Fruit fly (Drosophila melanogaster) whole organism, prepupa: ENCODE results near the gene SdhBL.

Experiments used
- Blimp-1 ChIP-seq: fragments of 200-800 bp; sonication (Bioruptor generic); optimal IDR thresholded peaks from 3 replicates; lab custom pipeline; 2017; ENCODE audit warnings: missing biosample characterization, missing genetic modification characterization, mild to moderate bottlenecking, moderate library complexity, missing genetic modification reagents
- CG10631 ChIP-seq: fragments of 200-800 bp; sonication (Bioruptor generic); optimal IDR thresholded peaks from 2 replicates; lab custom pipeline; 2016; ENCODE audit warnings: missing biosample characterization, missing genetic modification characterization
- CG10669 ChIP-seq: fragments of 200-800 bp; sonication (Bioruptor generic); optimal IDR thresholded peaks from 3 replicates; lab custom pipeline; 2018; ENCODE audit warnings: missing biosample characterization, mild to moderate bottlenecking, missing genetic modification characterization, moderate library complexity
- CG11762 ChIP-seq: fragments of 200-800 bp; sonication (Bioruptor generic); optimal IDR thresholded peaks from 3 replicates; lab custom pipeline; 2016; ENCODE audit warnings: missing biosample characterization, missing genetic modification characterization; ENCODE audit not compliant: insufficient read depth
- CG3032 ChIP-seq: fragments of 200-800 bp; optimal IDR thresholded peaks from 2 replicates; lab custom pipeline; 2019; ENCODE audit warnings: missing biosample characterization, mild to moderate bottlenecking, missing genetic modification characterization, moderate library complexity
- CG31627 ChIP-seq: fragments of 200-800 bp; sonication (Bioruptor generic); optimal IDR thresholded peaks from 3 replicates; lab custom pipeline; 2016; ENCODE audit warnings: missing biosample characterization, missing genetic modification characterization
- CG32006 ChIP-seq: fragments of 200-800 bp; sonication (Bioruptor generic); optimal IDR thresholded peaks from 3 replicates; lab custom pipeline; 2017; ENCODE audit warnings: missing biosample characterization, mild to moderate bottlenecking, missing genetic modification characterization
- CG3919 ChIP-seq: fragments of 200-800 bp; sonication (Bioruptor generic); optimal IDR thresholded peaks from 3 replicates; lab custom pipeline; 2016; ENCODE audit warnings: missing biosample characterization, missing genetic modification characterization
- CG4318 ChIP-seq: fragments of 200-800 bp; sonication (Bioruptor generic); optimal IDR thresholded peaks from 3 replicates; lab custom pipeline; 2017; ENCODE audit warnings: missing biosample characterization, mild to moderate bottlenecking, missing genetic modification characterization
- CG6163 ChIP-seq: fragments of 200-800 bp; sonication (Bioruptor generic); IDR thresholded peaks from 3 replicates; pipeline ENCODE4 v1.3.6; 2022; ENCODE audit warnings: missing biosample characterization, missing genetic modification characterization
- CG6276 ChIP-seq: fragments of 200-800 bp; sonication (Bioruptor generic); optimal IDR thresholded peaks from 2 replicates; lab custom pipeline; 2017; ENCODE audit warnings: missing biosample characterization, mild to moderate bottlenecking, missing genetic modification characterization
- CG6792 ChIP-seq: fragments of 200-800 bp; sonication (Bioruptor generic); optimal IDR thresholded peaks from 3 replicates; lab custom pipeline; 2016; ENCODE audit warnings: missing biosample characterization, missing genetic modification characterization
- CG7368 ChIP-seq: fragments of 200-800 bp; sonication (Bioruptor generic); optimal IDR thresholded peaks from 3 replicates; lab custom pipeline; 2016; ENCODE audit warnings: missing biosample characterization, missing genetic modification characterization
- CG8119 ChIP-seq: fragments of 200-800 bp; sonication (Bioruptor generic); IDR thresholded peaks from 3 replicates; pipeline ENCODE4 v1.3.6; 2022; ENCODE audit warnings: missing biosample characterization, missing genetic modification characterization
- CG8319 ChIP-seq: fragments of 200-800 bp; sonication (Bioruptor generic); optimal IDR thresholded peaks from 3 replicates; lab custom pipeline; 2016; ENCODE audit warnings: missing biosample characterization, missing genetic modification characterization
- CG8632 ChIP-seq: fragments of 200-800 bp; sonication (Bioruptor generic); optimal IDR thresholded peaks from 3 replicates; lab custom pipeline; 2016; ENCODE audit warnings: missing biosample characterization, missing genetic modification characterization
- CG9139 ChIP-seq: fragments of 200-800 bp; sonication (Bioruptor generic); optimal IDR thresholded peaks from 3 replicates; lab custom pipeline; 2017; ENCODE audit warnings: missing biosample characterization, mild to moderate bottlenecking, missing genetic modification characterization
- Eip78C ChIP-seq: fragments of 200-800 bp; sonication (Bioruptor generic); peaks from one replicate; lab custom pipeline; 2016; ENCODE audit warnings: missing biosample characterization, missing genetic modification characterization
- Eip93F ChIP-seq: fragments of 200-800 bp; sonication (Bioruptor generic); optimal IDR thresholded peaks from 2 replicates; lab custom pipeline; 2016; ENCODE audit warnings: missing biosample characterization, mild to moderate bottlenecking, missing genetic modification characterization
- Ets21C ChIP-seq: fragments of 200-800 bp; sonication (Bioruptor generic); optimal IDR thresholded peaks from 3 replicates; lab custom pipeline; 2016; ENCODE audit warnings: missing biosample characterization, missing genetic modification characterization
- Ets96B ChIP-seq: fragments of 200-800 bp; optimal IDR thresholded peaks from 2 replicates; lab custom pipeline; 2019; ENCODE audit warnings: missing biosample characterization, mild to moderate bottlenecking, missing genetic modification characterization, moderate library complexity
- Gug ChIP-seq: fragments of 200-800 bp; sonication (Bioruptor generic); IDR thresholded peaks from 2 replicates; pipeline ENCODE4 v1.3.6; 2022; ENCODE audit warnings: missing biosample characterization, missing genetic modification characterization
- Hr39 ChIP-seq: fragments of 200-800 bp; sonication (Bioruptor generic); optimal IDR thresholded peaks from 2 replicates; lab custom pipeline; 2016; ENCODE audit warnings: missing biosample characterization, missing genetic modification characterization
- Hr4 ChIP-seq: fragments of 200-800 bp; sonication (Bioruptor generic); optimal IDR thresholded peaks from 3 replicates; lab custom pipeline; 2016; ENCODE audit warnings: missing biosample characterization, missing genetic modification characterization
- Met ChIP-seq: fragments of 200-800 bp; sonication (Bioruptor generic); optimal IDR thresholded peaks from 3 replicates; lab custom pipeline; 2016; ENCODE audit warnings: missing biosample characterization, missing genetic modification characterization
- OdsH ChIP-seq: fragments of 200-800 bp; sonication (Bioruptor generic); optimal IDR thresholded peaks from 3 replicates; lab custom pipeline; 2016; ENCODE audit warnings: missing biosample characterization, missing genetic modification characterization
- Sox102F ChIP-seq: fragments of 200-800 bp; sonication (Bioruptor generic); optimal IDR thresholded peaks from 2 replicates; lab custom pipeline; 2016; ENCODE audit warnings: missing biosample characterization, mild to moderate bottlenecking, missing genetic modification characterization
- Sox15 ChIP-seq: fragments of 200-800 bp; sonication (Bioruptor generic); optimal IDR thresholded peaks from 3 replicates; lab custom pipeline; 2016; ENCODE audit warnings: missing biosample characterization, missing genetic modification characterization
- achi ChIP-seq: fragments of 200-800 bp; sonication (Bioruptor generic); optimal IDR thresholded peaks from 3 replicates; lab custom pipeline; 2016; ENCODE audit warnings: missing biosample characterization, missing genetic modification characterization
- acj6 ChIP-seq: fragments of 200-800 bp; sonication (Bioruptor generic); optimal IDR thresholded peaks from 3 replicates; lab custom pipeline; 2016; ENCODE audit warnings: missing biosample characterization, missing genetic modification characterization
- cyc ChIP-seq: fragments of 200-800 bp; sonication (Bioruptor generic); optimal IDR thresholded peaks from 3 replicates; lab custom pipeline; 2016; ENCODE audit warnings: missing biosample characterization, missing genetic modification characterization
- dac ChIP-seq: fragments of 200-800 bp; sonication (Bioruptor generic); optimal IDR thresholded peaks from 2 replicates; lab custom pipeline; 2017; ENCODE audit warnings: missing biosample characterization, mild to moderate bottlenecking, missing genetic modification characterization
- dsx ChIP-seq: fragments of 200-800 bp; optimal IDR thresholded peaks from 3 replicates; lab custom pipeline; 2019; ENCODE audit warnings: missing biosample characterization, mild to moderate bottlenecking, missing genetic modification characterization, moderate library complexity; ENCODE audit not compliant: poor library complexity, severe bottlenecking
- esn ChIP-seq: fragments of 200-800 bp; sonication (Bioruptor generic); optimal IDR thresholded peaks from 2 replicates; lab custom pipeline; 2016; ENCODE audit warnings: missing biosample characterization, mild to moderate bottlenecking, missing genetic modification characterization, moderate library complexity
- fd59A ChIP-seq: fragments of 200-800 bp; sonication (Bioruptor generic); optimal IDR thresholded peaks from 2 replicates; lab custom pipeline; 2017; ENCODE audit warnings: missing biosample characterization, mild to moderate bottlenecking, missing genetic modification characterization, missing genetic modification reagents
- fkh ChIP-seq: fragments of 200-800 bp; sonication (Bioruptor generic); optimal IDR thresholded peaks from 3 replicates; lab custom pipeline; 2017; ENCODE audit warnings: missing biosample characterization, mild to moderate bottlenecking, missing genetic modification characterization, moderate library complexity
- lz ChIP-seq: fragments of 200-800 bp; sonication (Bioruptor generic); optimal IDR thresholded peaks from 3 replicates; lab custom pipeline; 2016; ENCODE audit warnings: missing biosample characterization, missing genetic modification characterization
- net ChIP-seq: fragments of 200-800 bp; sonication (Bioruptor generic); optimal IDR thresholded peaks from 3 replicates; lab custom pipeline; 2016; ENCODE audit warnings: missing biosample characterization, missing genetic modification characterization
- pdm3 ChIP-seq: fragments of 200-800 bp; sonication (Bioruptor generic); optimal IDR thresholded peaks from 3 replicates; lab custom pipeline; 2016; ENCODE audit warnings: missing biosample characterization, missing genetic modification characterization
- salr ChIP-seq, 2 experiments: fragments of 200-800 bp; sonication (Bioruptor generic); optimal IDR thresholded peaks; 3 replicates each; lab custom pipeline; 2016 to 2018; ENCODE audit warnings: missing biosample characterization in 2 of 2, missing genetic modification characterization in 2 of 2, mild to moderate bottlenecking in 1 of 2
- spab ChIP-seq: fragments of 200-800 bp; sonication (Bioruptor generic); optimal IDR thresholded peaks from 2 replicates; lab custom pipeline; 2017; ENCODE audit warnings: missing biosample characterization, mild to moderate bottlenecking, missing genetic modification characterization, missing genetic modification reagents
- ss ChIP-seq, 2 experiments: fragments of 200-800 bp; sonication (Bioruptor generic); optimal IDR thresholded peaks; 2 replicates in 1 of 2; 3 replicates in 1 of 2; lab custom pipeline; 2017 to 2018; ENCODE audit warnings: mild to moderate bottlenecking in 2 of 2, missing biosample characterization in 2 of 2, missing genetic modification characterization in 2 of 2, moderate library complexity in 1 of 2
- svp ChIP-seq: fragments of 200-800 bp; sonication (Bioruptor generic); peaks from one replicate; lab custom pipeline; 2016; ENCODE audit warnings: missing biosample characterization, missing genetic modification characterization
- vri ChIP-seq: fragments of 200-800 bp; sonication (Bioruptor generic); optimal IDR thresholded peaks from 3 replicates; lab custom pipeline; 2016; ENCODE audit warnings: missing biosample characterization, mild to moderate bottlenecking, missing genetic modification characterization

SdhBL gene

DNA sequence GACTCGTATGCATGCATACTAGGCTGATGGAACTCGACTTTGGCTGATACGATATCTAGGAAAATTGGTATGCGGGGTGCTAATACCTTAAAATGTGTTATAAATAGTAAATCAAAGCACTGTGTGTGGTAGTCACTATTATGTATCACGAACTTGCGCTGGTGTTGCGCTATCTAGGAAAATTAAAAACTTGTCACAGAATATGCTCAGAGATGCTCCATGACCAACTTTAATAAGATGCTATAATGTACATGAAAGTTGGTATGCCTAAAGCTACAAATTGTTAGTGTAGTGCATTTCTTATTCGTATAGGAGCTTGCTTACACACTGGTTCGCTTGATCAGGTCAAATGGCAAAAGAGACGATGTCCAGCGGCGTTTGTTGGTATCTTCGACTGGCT, 16.6 kb downstream of the SdhBL start:
- no peak for TF ChIP-seq CG8119 (GFP tag; lab: Robert Waterston, UW)
- no peak for TF ChIP-seq CG4318 (GFP tag; lab: Kevin White, UChicago)
- no peak for TF ChIP-seq CG11762 (GFP tag; lab: Kevin White, UChicago)

DNA sequence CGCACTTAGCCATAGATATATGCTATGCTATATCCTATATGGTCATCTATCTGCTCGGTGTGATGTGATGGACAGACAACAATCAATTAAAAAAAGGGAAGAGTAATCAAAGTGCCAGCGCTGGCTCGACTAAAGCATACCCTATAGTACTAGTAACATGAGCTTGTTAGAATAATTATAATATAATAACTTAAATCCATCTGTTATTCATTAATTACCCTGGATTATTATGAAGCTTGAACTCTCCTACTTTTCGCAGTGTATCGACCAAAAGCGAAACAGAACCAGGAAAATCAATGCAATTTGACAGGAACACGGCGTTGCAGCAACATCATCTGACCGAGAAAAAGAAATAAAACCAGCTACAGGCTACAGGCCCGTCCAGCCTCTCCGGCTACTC, 19.1 kb downstream of the SdhBL start:
- TF ChIP-seq cyc (GFP tag; lab: Kevin White, UChicago) (no peak), CG3032 (tag; lab: Kevin White, UChicago) (peak; percentile 5), net (GFP tag; lab: Kevin White, UChicago) (no peak), Ets96B (tag; lab: Kevin White, UChicago) (peak; percentile 12), svp (GFP tag; lab: Kevin White, UChicago) (peak; percentile 56), CG6792 (GFP tag; lab: Kevin White, UChicago) (no peak), Eip78C (GFP tag; lab: Kevin White, UChicago) (peak; percentile 57), Blimp-1 (GFP tag; lab: Kevin White, UChicago) (no peak)

DNA sequence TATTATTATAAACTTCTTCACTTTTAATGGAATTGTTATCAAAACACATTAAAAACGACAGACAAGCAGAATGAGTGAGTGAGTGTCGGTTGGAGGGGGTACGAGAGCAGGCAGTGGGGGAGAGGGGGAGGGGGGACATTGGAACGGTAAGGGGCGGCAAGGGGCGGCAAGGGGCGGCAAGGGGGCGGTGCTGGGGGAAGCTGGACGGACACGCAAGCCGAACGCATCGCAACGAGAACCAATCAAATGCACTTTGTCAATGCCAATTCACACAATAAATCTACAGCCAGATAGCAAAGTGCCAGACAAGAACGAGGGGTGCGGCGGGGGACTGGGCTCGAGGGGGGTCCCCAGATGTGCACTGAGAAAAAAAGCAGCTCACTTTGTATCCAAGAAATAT, 19.5 kb downstream of the SdhBL start:
- TF ChIP-seq ss (GFP tag; optimal IDR thresholded peaks at IDR 0.05; lab: Kevin White, UChicago) (peak in 1 of 2 experiments; percentile 72), spab (GFP tag; lab: Kevin White, UChicago) (no peak)

DNA sequence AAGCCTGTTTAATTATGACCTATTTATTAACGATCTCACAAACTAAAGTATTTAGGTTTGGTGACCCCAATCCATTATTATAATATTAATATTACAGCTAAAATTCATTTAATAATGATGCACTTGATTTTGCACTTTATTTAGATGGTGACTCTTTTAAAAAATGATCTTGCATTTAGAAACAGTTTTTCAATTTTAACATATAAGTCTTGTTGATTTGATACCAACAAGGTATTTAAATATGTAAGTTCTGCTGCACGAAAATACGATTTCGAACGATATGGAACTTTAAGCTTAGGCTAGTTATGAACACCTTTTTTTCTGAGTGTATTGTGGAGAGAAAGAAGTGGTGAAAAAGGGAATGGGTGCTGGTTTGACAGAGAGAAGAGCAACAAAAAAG, 19.9 kb downstream of the SdhBL start:
- peak; percentile 38 for TF ChIP-seq Sox102F (GFP tag; lab: Kevin White, UChicago)
- TF ChIP-seq CG6163 (GFP tag; lab: Robert Waterston, UW): no peak
- TF ChIP-seq pdm3: peak; percentile 10
- peak; percentile 39 for TF ChIP-seq acj6 (GFP tag; lab: Kevin White, UChicago)
- TF ChIP-seq CG10631 (GFP tag; lab: Kevin White, UChicago): peak; percentile 25
- peak in 1 of 2 experiments; percentile 2 for TF ChIP-seq ss (GFP tag; optimal IDR thresholded peaks at IDR 0.05; lab: Kevin White, UChicago)
- TF ChIP-seq vri (GFP tag; lab: Kevin White, UChicago): no peak
- no peak for TF ChIP-seq CG7368
- TF ChIP-seq Met (GFP tag; lab: Kevin White, UChicago): peak; percentile 59
- TF ChIP-seq Hr4 (GFP tag; lab: Kevin White, UChicago): no peak
- TF ChIP-seq esn (GFP tag; lab: Kevin White, UChicago): peak; percentile 57
- peak; percentile 78 for TF ChIP-seq Eip78C (GFP tag; lab: Kevin White, UChicago)
- TF ChIP-seq CG11762 (GFP tag; lab: Kevin White, UChicago): no peak
- TF ChIP-seq dac (GFP tag; lab: Kevin White, UChicago): no peak
- TF ChIP-seq net (GFP tag; lab: Kevin White, UChicago): peak; percentile 40
- peak; percentile 34 for TF ChIP-seq fd59A (GFP tag; lab: Kevin White, UChicago)
- TF ChIP-seq CG3032 (tag; lab: Kevin White, UChicago): peak; percentile 46
- TF ChIP-seq Ets96B (tag; lab: Kevin White, UChicago): peak; percentile 34
- no peak for TF ChIP-seq CG4318 (GFP tag; lab: Kevin White, UChicago)
- peak; percentile 13 for TF ChIP-seq CG31627 (GFP tag; lab: Kevin White, UChicago)
- TF ChIP-seq Ets21C: peak; percentile 4
- peak; percentile 28 for TF ChIP-seq Sox15 (GFP tag; lab: Kevin White, UChicago)
- TF ChIP-seq lz (GFP tag; lab: Kevin White, UChicago): peak; percentile 42
- TF ChIP-seq CG9139: no peak
- no peak for TF ChIP-seq CG6276
- TF ChIP-seq Gug (GFP tag; lab: Robert Waterston, UW): no peak
- peak; percentile 38 for TF ChIP-seq achi (GFP tag; lab: Kevin White, UChicago)
- TF ChIP-seq Eip93F (GFP tag; lab: Kevin White, UChicago): no peak
- peak; percentile 50 for TF ChIP-seq CG6792 (GFP tag; lab: Kevin White, UChicago)
- peak in 1 of 2 experiments; percentile 16 for TF ChIP-seq salr (GFP tag; optimal IDR thresholded peaks at IDR 0.05; lab: Kevin White, UChicago)
- TF ChIP-seq CG3919 (GFP tag; lab: Kevin White, UChicago): peak; percentile 50
- TF ChIP-seq OdsH (GFP tag; lab: Kevin White, UChicago): peak; percentile 29
- TF ChIP-seq dsx (GFP tag; lab: Kevin White, UChicago): peak; percentile 12
- TF ChIP-seq fkh (GFP tag; lab: Kevin White, UChicago): no peak
- TF ChIP-seq CG8632 (GFP tag; lab: Kevin White, UChicago): peak; percentile 52
- TF ChIP-seq CG10669 (GFP tag; lab: Kevin White, UChicago): peak; percentile 33
- TF ChIP-seq CG8319 (GFP tag; lab: Kevin White, UChicago): peak; percentile 21
- TF ChIP-seq cyc (GFP tag; lab: Kevin White, UChicago): peak; percentile 30
- TF ChIP-seq Hr39 (GFP tag; lab: Kevin White, UChicago): peak; percentile 17
- peak; percentile 23 for TF ChIP-seq CG32006 (GFP tag; lab: Kevin White, UChicago)
